Worm (Caenorhabditis elegans): ENCODE measurements around the gene W04D12.1.

W04D12.1 gene

DNA sequence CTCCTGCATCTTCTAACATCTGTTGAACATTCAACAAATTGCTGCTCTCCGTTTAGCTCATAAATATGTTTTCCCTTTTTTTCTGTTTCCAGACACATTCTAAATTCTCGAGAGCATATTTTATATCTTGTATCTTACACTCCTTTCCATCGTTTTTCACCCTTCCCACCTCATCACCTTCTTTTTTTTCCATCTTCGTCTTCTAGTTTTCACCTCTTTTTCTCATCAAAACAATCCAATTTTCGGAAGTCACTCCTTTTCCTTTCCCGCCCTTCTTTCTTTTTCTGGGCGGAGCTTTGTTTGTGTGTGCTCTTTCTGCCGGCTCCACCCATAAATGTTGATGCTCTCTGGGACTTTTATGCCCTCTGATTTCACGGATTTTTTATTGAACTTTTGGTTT is 13.9 kb upstream of the W04D12.1 start:
- TF ChIP-seq xnd-1 (tag; optimal IDR thresholded peaks at IDR 0.05) = no peak
- no peak for TF ChIP-seq ztf-26 (tag; optimal IDR thresholded peaks at IDR 0.05)
- no peak for TF ChIP-seq F52B5.7 (tag; optimal IDR thresholded peaks at IDR 0.05)
- no peak for TF ChIP-seq lin-35 (GFP tag; optimal IDR thresholded peaks at IDR 0.05)
- TF ChIP-seq dox-1 (GFP tag; IDR thresholded peaks at IDR 0.05) = no peak
- TF ChIP-seq attf-5 (GFP tag; optimal IDR thresholded peaks at IDR 0.05) = no peak
- TF ChIP-seq aptf-2 (GFP tag; conservative IDR thresholded peaks at IDR 0.05) = no peak
- no peak for TF ChIP-seq B0336.3 (GFP tag; IDR thresholded peaks at IDR 0.05)
- no peak for TF ChIP-seq nhr-80 (tag; optimal IDR thresholded peaks at IDR 0.05)
- TF ChIP-seq tbp1 (GFP tag; optimal IDR thresholded peaks at IDR 0.05) = no peak
- no peak for TF ChIP-seq attf-3 (GFP tag; conservative IDR thresholded peaks at IDR 0.05)
- no peak for TF ChIP-seq bed-1 (GFP tag; IDR thresholded peaks at IDR 0.05)
- TF ChIP-seq cebp-1 (GFP tag; IDR thresholded peaks at IDR 0.05) = no peak
- no peak for TF ChIP-seq cebp-1 (tag; optimal IDR thresholded peaks at IDR 0.05)
- no peak for TF ChIP-seq mcd-1 (GFP tag; IDR thresholded peaks at IDR 0.05)
- no peak for TF ChIP-seq ztf-28 (GFP tag; IDR thresholded peaks at IDR 0.05)
- TF ChIP-seq egrh-3 (GFP tag; IDR thresholded peaks at IDR 0.05) = no peak
- no peak for TF ChIP-seq snpc-3.4 (tag; optimal IDR thresholded peaks at IDR 0.05)

- no peak for TF ChIP-seq nfyb-1 (GFP tag; IDR thresholded peaks at IDR 0.05)
- TF ChIP-seq F57C9.4 (tag; optimal IDR thresholded peaks at IDR 0.05) = no peak
- TF ChIP-seq hmg-1.2 (GFP tag; IDR thresholded peaks at IDR 0.05) = no peak
- TF ChIP-seq ama-1 (optimal IDR thresholded peaks at IDR 0.05) = no peak
- TF ChIP-seq ama-1 (GFP tag; optimal IDR thresholded peaks at IDR 0.05) = no peak
- no peak for TF ChIP-seq gei-17 (GFP tag; optimal IDR thresholded peaks at IDR 0.05)
- no peak for TF ChIP-seq lin-26 (GFP tag; IDR thresholded peaks at IDR 0.05)
- no peak for TF ChIP-seq hlh-26 (GFP tag; conservative IDR thresholded peaks at IDR 0.05)
- no peak for TF ChIP-seq pha-4 (tag; optimal IDR thresholded peaks at IDR 0.05)
- TF ChIP-seq Y95B8A.8 (GFP tag; IDR thresholded peaks at IDR 0.05) = no peak
- TF ChIP-seq B0035.1 (tag; optimal IDR thresholded peaks at IDR 0.05) = no peak
- no peak for TF ChIP-seq madf-6 (GFP tag; IDR thresholded peaks at IDR 0.05)
- no peak for TF ChIP-seq nhr-120 (GFP tag; IDR thresholded peaks at IDR 0.05)
- TF ChIP-seq ccch-3 (GFP tag; optimal IDR thresholded peaks at IDR 0.05) = no peak
- TF ChIP-seq ceh-27 (GFP tag; optimal IDR thresholded peaks at IDR 0.05) = no peak
These were observed 13.1 kb upstream of the W04D12.1 start, which contains the start of gene R12B2.8 for ce11 chrIII:5823617-5824016. TSS of gene R12B2.8 (plus strand) at chrIII:5823917.

DNA sequence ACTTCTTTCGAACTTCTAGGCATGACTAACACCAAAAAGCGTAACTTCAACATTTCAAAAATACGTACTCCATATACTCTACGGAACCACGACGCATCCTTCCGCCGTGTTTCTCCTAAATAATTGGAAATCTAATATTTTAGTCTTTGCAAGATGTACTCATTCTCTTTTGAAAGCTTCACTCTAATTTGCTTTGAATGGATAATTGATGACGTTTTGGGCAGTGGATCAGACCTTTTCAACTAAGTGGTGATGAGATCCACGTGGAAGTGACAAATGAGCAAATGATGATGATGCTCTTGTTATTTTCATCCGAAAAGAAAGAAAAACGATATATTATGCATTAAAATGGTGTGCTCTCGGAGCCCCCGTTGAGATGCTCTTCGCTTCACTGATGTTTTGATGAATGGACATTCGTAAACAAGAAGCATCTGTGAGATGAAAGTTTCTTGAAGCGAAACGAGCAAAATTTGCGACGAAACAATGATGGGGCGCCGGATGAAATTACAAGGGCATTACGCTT is 12.2 kb upstream of the W04D12.1 start:
- TF ChIP-seq F55B11.4 (tag; optimal IDR thresholded peaks at IDR 0.05; ENCODE audit: borderline replicate concordance, insufficient read depth) (no peak), lir-1 (GFP tag; conservative IDR thresholded peaks at IDR 0.05) (no peak), nhr-90 (tag; optimal IDR thresholded peaks at IDR 0.05) (no peak), ceh-27 (GFP tag; optimal IDR thresholded peaks at IDR 0.05) (no peak), chd-7 (tag; optimal IDR thresholded peaks at IDR 0.05) (no peak), hlh-26 (GFP tag; conservative IDR thresholded peaks at IDR 0.05) (no peak), gei-17 (GFP tag; optimal IDR thresholded peaks at IDR 0.05) (no peak), hmg-1.2 (GFP tag; IDR thresholded peaks at IDR 0.05) (no peak), nhr-179 (tag; optimal IDR thresholded peaks at IDR 0.05) (no peak), efl-1 (GFP tag; optimal IDR thresholded peaks at IDR 0.05) (no peak), egl-44 (GFP tag; IDR thresholded peaks at IDR 0.05) (no peak), madf-3 (GFP tag; IDR thresholded peaks at IDR 0.05) (no peak), lin-26 (GFP tag; IDR thresholded peaks at IDR 0.05) (no peak), ZK185.1 (tag; optimal IDR thresholded peaks at IDR 0.05; ENCODE audit: poor library complexity, severe bottlenecking) (no peak), snpc-1.1 (tag; optimal IDR thresholded peaks at IDR 0.05; ENCODE audit: insufficient read depth) (no peak), nfyb-1 (GFP tag; IDR thresholded peaks at IDR 0.05) (no peak), F52B5.7 (tag; optimal IDR thresholded peaks at IDR 0.05) (no peak)
